Fruit fly (Drosophila melanogaster) whole organism, larva: Measurements from ENCODE around the gene CG16974.

ENCODE experiments used
- noc ChIP-seq: fragments of 200-800 bp; sonication (Bioruptor generic); optimal IDR thresholded peaks from 3 replicates; lab custom pipeline; 2019; ENCODE audit warnings: missing biosample characterization, mild to moderate bottlenecking, missing genetic modification characterization, moderate library complexity

CG16974 gene

dm6 chr2L:13160227-13160626, 31.6 kb downstream of the CG16974 start, which contains the start of gene kmg:
kmg (plus strand) TSS chr2L:13160527.
- TF ChIP-seq noc (tag; lab: Kevin White, UChicago): no peak

DNA sequence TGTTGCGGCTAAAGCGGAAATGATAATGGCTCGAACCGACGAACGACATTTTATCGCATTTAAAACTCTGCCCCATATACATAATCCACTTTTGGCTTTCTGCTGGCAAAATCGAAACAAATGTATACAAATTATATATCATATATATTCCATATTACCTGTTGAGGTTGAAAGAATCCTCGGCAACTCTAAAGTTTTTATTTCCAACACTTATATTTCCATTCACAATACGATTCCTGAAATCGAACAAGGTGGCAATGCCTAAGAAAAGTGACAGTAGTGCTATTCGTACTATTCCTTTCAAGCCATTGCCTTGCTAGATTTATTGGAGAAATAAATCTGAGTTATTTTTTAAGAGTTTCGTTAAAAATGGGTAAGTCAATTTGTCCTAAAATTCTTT, 33.3 kb downstream of the CG16974 start, which contains the start of gene Pk34A:
Gene Pk34A (plus strand): TSS at position 301 of the 400 bp plus-strand sequence.
- TF ChIP-seq noc (tag; lab: Kevin White, UChicago): no peak

DNA sequence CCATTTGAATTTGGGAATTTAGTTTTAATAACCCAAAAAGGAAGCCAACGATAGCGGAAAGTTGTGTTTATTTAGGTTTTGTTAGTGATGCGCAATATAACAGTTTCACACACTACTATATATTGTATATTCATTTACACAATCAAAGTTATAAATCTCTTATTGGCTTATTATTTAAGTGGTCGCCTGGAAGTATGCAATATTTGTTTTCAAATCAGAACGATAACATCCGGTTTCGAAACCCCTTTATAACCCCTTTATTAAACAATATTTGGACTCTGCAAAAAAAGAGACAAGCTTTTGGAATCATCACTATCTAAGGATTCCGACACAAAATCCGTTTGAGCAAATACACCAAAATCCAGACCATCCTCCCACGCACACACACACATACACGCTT, 33.9 kb downstream of the CG16974 start:
- no peak for TF ChIP-seq noc (tag; lab: Kevin White, UChicago)

- no peak for TF ChIP-seq noc (tag; lab: Kevin White, UChicago)
Observed at dm6 chr2L:13156349-13156748, 35.4 kb downstream of the CG16974 start.

DNA sequence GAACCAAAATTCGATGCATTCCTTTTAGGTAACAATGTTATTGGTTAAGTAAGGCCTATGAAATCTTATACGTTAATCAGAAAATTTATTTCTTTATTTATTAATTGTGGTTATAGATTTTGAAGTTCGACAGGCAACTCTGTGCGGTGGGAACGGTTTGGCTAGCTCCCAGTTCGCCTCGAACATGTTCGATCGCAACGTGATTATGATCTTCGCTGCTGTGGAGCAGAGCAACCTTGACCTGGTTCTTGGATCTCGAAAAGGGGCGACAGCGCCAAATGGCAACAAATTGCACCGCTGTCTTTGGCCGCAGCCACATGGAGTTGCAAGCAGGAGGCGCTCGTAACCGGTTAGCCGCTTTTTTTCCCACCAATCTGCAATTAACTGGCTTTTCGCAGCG, 37.5 kb downstream of the CG16974 start:
- no peak for TF ChIP-seq noc (tag; lab: Kevin White, UChicago)

DNA sequence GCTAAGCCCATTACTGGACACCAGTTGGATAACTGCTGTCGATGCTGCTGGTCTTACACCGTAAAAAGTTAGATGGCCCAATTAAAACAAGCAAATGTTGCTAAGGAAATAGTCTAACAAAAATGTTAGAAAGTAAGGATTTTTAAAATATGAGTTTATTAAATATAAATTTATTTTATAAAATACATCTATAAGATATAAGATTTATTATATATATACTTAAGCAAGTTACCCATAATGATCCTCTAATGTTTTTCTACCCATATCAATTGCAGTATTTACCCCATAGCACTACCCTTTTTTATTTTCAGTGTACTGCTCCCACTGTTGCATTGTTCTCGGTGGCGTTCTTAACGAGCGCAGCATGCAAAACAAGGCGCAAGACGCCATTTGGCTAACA, 45.5 kb downstream of the CG16974 start:
- TF ChIP-seq noc (tag; lab: Kevin White, UChicago): no peak

DNA sequence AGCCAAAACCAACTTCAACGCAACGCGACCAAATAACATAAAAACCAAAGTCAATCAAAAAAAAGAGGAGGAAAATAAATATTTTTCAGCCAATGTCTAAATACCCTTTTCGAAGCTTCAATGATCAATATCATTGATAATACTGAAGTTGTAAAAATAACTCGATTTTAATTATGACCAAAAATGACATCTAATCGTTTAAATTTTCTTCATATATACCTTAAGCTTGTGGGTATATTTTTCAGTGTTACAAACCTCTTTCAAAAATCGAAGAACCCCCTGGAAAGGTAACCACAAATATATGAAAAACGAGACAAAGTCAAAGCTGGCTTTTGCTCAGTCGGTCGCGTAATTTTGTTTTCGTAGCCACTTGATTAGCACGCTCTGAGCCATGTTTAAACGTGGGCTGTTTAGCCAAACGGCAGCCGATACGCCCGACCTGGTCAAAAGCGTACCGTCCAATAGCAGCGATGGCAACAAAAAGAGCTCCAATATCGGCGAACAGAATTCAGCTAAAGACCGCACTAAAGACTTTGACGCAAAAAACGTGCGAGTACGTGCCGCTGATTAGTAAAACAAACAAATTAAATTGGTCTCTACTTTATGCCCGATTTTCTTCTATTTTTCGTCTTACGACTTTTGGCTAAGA, 46.6 kb downstream of the CG16974 start:
- peak; percentile 84 for TF ChIP-seq noc (tag; lab: Kevin White, UChicago)

- no peak for TF ChIP-seq noc (tag; lab: Kevin White, UChicago)
Observed at dm6 chr2L:13143522-13143921, 48.3 kb downstream of the CG16974 start, which contains the start of gene CG16978. CG16978 (minus strand) TSS chr2L:13143622.

DNA sequence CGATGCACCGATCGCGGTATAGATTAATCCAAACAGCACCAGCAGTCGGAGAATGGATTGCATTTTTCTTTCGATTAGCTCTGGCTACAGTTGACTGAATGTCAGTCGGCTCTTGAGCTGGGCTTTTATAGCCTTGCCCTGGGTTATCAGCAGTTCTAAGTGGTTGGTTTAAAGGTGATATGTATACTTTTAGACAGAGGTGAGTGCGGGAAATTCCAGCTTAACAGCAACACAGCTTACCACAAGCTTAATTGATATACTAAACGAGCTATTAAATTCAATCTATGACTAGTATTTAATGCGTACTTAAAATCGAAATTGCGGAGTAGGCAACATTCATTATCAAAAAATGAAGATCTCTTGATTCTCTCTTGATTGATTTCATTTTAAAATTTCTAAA, 49.0 kb downstream of the CG16974 start, which contains the start of gene CG9928:
Gene CG9928 (minus strand): TSS at position 101 of the 400 bp plus-strand sequence.
- no peak for TF ChIP-seq noc (tag; lab: Kevin White, UChicago)

DNA sequence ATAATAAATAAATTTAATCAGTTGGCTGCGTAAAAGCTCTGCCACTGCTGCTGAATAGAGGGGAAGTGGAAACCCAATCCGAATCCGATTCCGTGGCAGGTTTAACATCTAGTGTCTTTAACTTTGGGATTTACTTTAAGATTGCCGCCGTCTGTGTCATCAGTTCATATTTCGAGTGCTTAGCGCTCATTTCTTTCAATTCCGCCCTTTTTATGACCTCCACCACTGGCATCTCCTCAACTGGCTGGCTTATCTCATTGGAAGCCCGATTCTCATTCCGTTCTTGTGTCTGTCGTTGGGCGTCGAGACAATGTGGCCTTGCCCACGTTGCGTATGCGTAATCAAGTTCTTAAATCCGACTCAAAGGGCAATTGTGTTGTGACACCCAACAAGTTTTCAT, 50.9 kb downstream of the CG16974 start:
- TF ChIP-seq noc (tag; lab: Kevin White, UChicago): no peak

DNA sequence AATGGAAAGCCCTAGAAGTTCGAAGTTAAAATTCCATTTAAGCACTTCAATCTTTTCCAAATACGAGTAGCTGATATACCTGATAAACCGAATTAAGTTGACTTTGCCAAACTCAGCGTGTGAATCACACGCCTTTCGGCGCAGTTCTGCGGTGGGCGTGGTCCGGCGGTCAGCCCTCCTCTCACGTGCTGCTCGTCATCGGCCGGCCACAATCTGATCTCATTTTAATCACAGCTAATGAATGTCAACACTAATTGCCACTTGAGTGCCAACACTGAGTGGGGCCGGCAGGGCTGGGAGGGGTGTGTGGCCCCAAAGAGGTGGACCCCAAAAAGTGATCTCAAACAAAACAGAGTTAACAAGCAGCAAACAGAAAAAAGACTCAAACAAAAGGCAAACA, 55.9 kb downstream of the CG16974 start:
- no peak for TF ChIP-seq noc (tag; lab: Kevin White, UChicago)
